Worm (Caenorhabditis elegans) whole organism, L4 larva: ENCODE data around the gene spr-2.

Experiments
- ZK337.2 ChIP-seq: fragments of 200-800 bp; sonication (Bioruptor generic); IDR thresholded peaks from 2 replicates; pipeline ENCODE4 v1.3.6; 2022; ENCODE audit warnings: missing genetic modification reagents, missing genetic modification characterization, missing compliant biosample characterization
- ama-1 ChIP-seq: fragments of 150-350 bp; optimal IDR thresholded peaks from 2 replicates; lab custom pipeline; 2014; ENCODE audit warnings: inconsistent platforms, mixed read lengths
- attf-4 ChIP-seq: sonication (generic microtip); optimal IDR thresholded peaks from 3 replicates; lab custom pipeline; 2017; ENCODE audit warnings: missing biosample characterization, missing genetic modification characterization
- daf-8 ChIP-seq: fragments of 200-800 bp; sonication (Bioruptor generic); IDR thresholded peaks from 2 replicates; pipeline ENCODE4 v1.3.6; 2022; ENCODE audit warnings: missing genetic modification characterization, missing compliant biosample characterization
- duxl-1 ChIP-seq: sonication (generic microtip); optimal IDR thresholded peaks from 2 replicates; lab custom pipeline; 2016; ENCODE audit warnings: mild to moderate bottlenecking, missing genetic modification characterization, moderate library complexity, missing compliant biosample characterization; ENCODE audit not compliant: poor library complexity
- fkh-10 ChIP-seq: fragments of 150-350 bp; optimal IDR thresholded peaks from 2 replicates; lab custom pipeline; 2014; ENCODE audit warnings: missing biosample characterization, missing genetic modification reagents, missing genetic modification characterization
- jun-1 ChIP-seq: fragments of 150-350 bp; optimal IDR thresholded peaks from 2 replicates; lab custom pipeline; 2014; ENCODE audit warnings: missing biosample characterization, missing genetic modification reagents, missing genetic modification characterization
- lin-1 ChIP-seq: fragments of 200-800 bp; sonication (Bioruptor generic); IDR thresholded peaks from 2 replicates; pipeline ENCODE4 v1.3.6; 2022; ENCODE audit warnings: missing genetic modification reagents, missing genetic modification characterization, missing compliant biosample characterization
- madf-5 ChIP-seq, 2 experiments: fragments of 200-800 bp; sonication (Bioruptor generic); IDR thresholded peaks; 2 replicates each; pipeline ENCODE4 v1.3.6; 2022; ENCODE audit warnings: missing compliant biosample characterization in 2 of 2, missing genetic modification characterization in 2 of 2
- mdl-1 ChIP-seq, 2 experiments: fragments of 150-350 bp in 1 of 2; sonication (generic microtip) in 1 of 2; optimal IDR thresholded peaks; 2 replicates each; lab custom pipeline; 2014 to 2017; ENCODE audit warnings: missing biosample characterization in 2 of 2, missing genetic modification characterization in 2 of 2
- sdz-12 ChIP-seq: fragments of 200-800 bp; sonication (Bioruptor generic); optimal IDR thresholded peaks from 2 replicates; lab custom pipeline; 2018; ENCODE audit warnings: mild to moderate bottlenecking, missing genetic modification characterization, missing compliant biosample characterization
- skn-1 ChIP-seq: fragments of 150-350 bp; optimal IDR thresholded peaks from 2 replicates; lab custom pipeline; 2014; ENCODE audit warnings: missing biosample characterization, missing genetic modification characterization
- snpc-4 ChIP-seq: fragments of 150-350 bp; optimal IDR thresholded peaks from 2 replicates; lab custom pipeline; 2014; ENCODE audit warnings: missing biosample characterization, missing genetic modification characterization
- unc-39 ChIP-seq: sonication (generic microtip); optimal IDR thresholded peaks from 2 replicates; lab custom pipeline; 2017; ENCODE audit warnings: missing biosample characterization, missing genetic modification characterization

DNA sequence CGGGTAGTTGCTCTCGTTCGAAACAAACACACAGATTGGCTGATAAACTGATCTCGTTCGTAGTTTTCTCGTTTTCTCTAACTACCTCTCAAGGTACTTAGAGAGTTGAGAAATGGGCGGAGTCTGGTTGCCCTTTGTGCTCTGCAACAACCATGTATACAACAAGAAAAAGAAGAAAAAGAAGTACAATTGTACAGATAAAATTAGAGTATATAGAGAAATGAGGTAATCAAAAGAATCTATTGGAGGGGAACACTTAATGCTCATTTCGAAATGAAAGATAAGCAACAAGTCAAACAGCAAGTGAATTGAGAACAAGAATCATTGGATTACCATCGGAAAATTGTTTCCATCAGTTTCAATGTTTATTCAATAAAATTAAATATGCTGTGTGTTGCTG lies 25.9 kb upstream of the spr-2 start, which contains the start of gene C09G9.1:
- TF ChIP-seq mdl-1 (tag; optimal IDR thresholded peaks at IDR 0.05; lab: Kevin White, UChicago) (no peak), lin-1 (GFP tag; lab: Robert Waterston, UW) (no peak), ama-1 (no peak), sdz-12 (GFP tag; lab: Kevin White, UChicago) (no peak), madf-5 (GFP tag; IDR thresholded peaks at IDR 0.05; lab: Robert Waterston, UW) (no peak), fkh-10 (no peak), duxl-1 (tag; lab: Kevin White, UChicago) (no peak), ZK337.2 (GFP tag; lab: Robert Waterston, UW) (no peak), unc-39 (tag; lab: Kevin White, UChicago) (no peak), jun-1 (no peak), attf-4 (tag; lab: Kevin White, UChicago) (no peak), daf-8 (no peak), skn-1 (tag; lab: Kevin White, UChicago) (no peak), snpc-4 (tag; lab: Kevin White, UChicago) (no peak)
